Worm (Caenorhabditis elegans) whole organism, L4 larva: ENCODE data around the gene damt-1.

ENCODE experiments used
- F37D6.2 ChIP-seq: sonication (generic microtip); optimal IDR thresholded peaks from 2 replicates; lab custom pipeline; 2016; ENCODE audit warnings: mild to moderate bottlenecking, missing genetic modification characterization, missing compliant biosample characterization
- Y48G9A.11 ChIP-seq: fragments of 200-800 bp; sonication (Bioruptor generic); IDR thresholded peaks from 2 replicates; pipeline ENCODE4 v1.3.6; 2022; ENCODE audit warnings: missing genetic modification reagents, missing genetic modification characterization, missing compliant biosample characterization
- ZK337.2 ChIP-seq: fragments of 200-800 bp; sonication (Bioruptor generic); IDR thresholded peaks from 2 replicates; pipeline ENCODE4 v1.3.6; 2022; ENCODE audit warnings: missing genetic modification reagents, missing genetic modification characterization, missing compliant biosample characterization
- ZK546.5 ChIP-seq, 2 experiments: sonication (generic microtip); optimal IDR thresholded peaks; 2 replicates each; lab custom pipeline; 2017; ENCODE audit warnings: missing biosample characterization in 2 of 2, missing genetic modification characterization in 2 of 2
- aha-1 ChIP-seq: fragments of 150-350 bp; peaks from one replicate; lab custom pipeline; 2014; ENCODE audit warnings: missing biosample characterization, missing genetic modification characterization
- ama-1 ChIP-seq: fragments of 150-350 bp; optimal IDR thresholded peaks from 2 replicates; lab custom pipeline; 2014; ENCODE audit warnings: inconsistent platforms, mixed read lengths
- arid-1 ChIP-seq: fragments of 200-800 bp; sonication (Bioruptor generic); conservative IDR thresholded peaks from 2 replicates; pipeline ENCODE4 v1.3.6; 2022; ENCODE audit warnings: missing genetic modification reagents, missing genetic modification characterization, missing compliant biosample characterization
- ceh-62 ChIP-seq: sonication (generic microtip); optimal IDR thresholded peaks from 2 replicates; lab custom pipeline; 2017; ENCODE audit warnings: missing biosample characterization, missing genetic modification characterization
- ceh-82 ChIP-seq: sonication (generic microtip); optimal IDR thresholded peaks from 2 replicates; lab custom pipeline; 2017; ENCODE audit warnings: missing biosample characterization, missing genetic modification characterization
- daf-16 ChIP-seq, 3 experiments: sonication (generic microtip); optimal IDR thresholded peaks; 2 replicates each; lab custom pipeline; 2016 to 2017; ENCODE audit warnings: missing genetic modification characterization in 3 of 3, missing genetic modification reagents in 3 of 3, mild to moderate bottlenecking in 2 of 3, missing compliant biosample characterization in 2 of 3, missing biosample characterization in 1 of 3, moderate library complexity in 1 of 3
- daf-19 ChIP-seq: fragments of 200-800 bp; sonication (Bioruptor generic); conservative IDR thresholded peaks from 2 replicates; pipeline ENCODE4 v1.3.6; 2022; ENCODE audit warnings: missing genetic modification characterization, missing compliant biosample characterization
- dmd-6 ChIP-seq: fragments of 200-800 bp; sonication (Bioruptor generic); IDR thresholded peaks from 2 replicates; pipeline ENCODE4 v1.3.6; 2022; ENCODE audit warnings: missing genetic modification reagents, missing genetic modification characterization, missing compliant biosample characterization
- dmd-8 ChIP-seq: fragments of 200-800 bp; sonication (Bioruptor generic); IDR thresholded peaks from 2 replicates; pipeline ENCODE4 v1.3.6; 2022; ENCODE audit warnings: missing genetic modification characterization, missing compliant biosample characterization
- dpl-1 ChIP-seq: fragments of 150-350 bp; optimal IDR thresholded peaks from 2 replicates; lab custom pipeline; 2014; ENCODE audit warnings: missing biosample characterization, missing genetic modification reagents, missing genetic modification characterization
- dve-1 ChIP-seq: sonication (generic microtip); optimal IDR thresholded peaks from 2 replicates; lab custom pipeline; 2017; ENCODE audit warnings: antibody characterized with exemption, mild to moderate bottlenecking, missing genetic modification characterization, missing compliant biosample characterization; ENCODE audit not compliant: insufficient read depth
- fos-1 ChIP-seq: fragments of 150-350 bp; optimal IDR thresholded peaks from 2 replicates; lab custom pipeline; 2014; ENCODE audit warnings: missing biosample characterization, missing genetic modification characterization
- gei-8 ChIP-seq: fragments of 200-800 bp; sonication (Bioruptor generic); optimal IDR thresholded peaks from 2 replicates; lab custom pipeline; 2018; ENCODE audit warnings: mild to moderate bottlenecking, missing genetic modification characterization, missing compliant biosample characterization
- hif-1 ChIP-seq, 2 experiments: sonication (generic microtip); optimal IDR thresholded peaks; 2 replicates each; lab custom pipeline; 2016 to 2017; ENCODE audit warnings: missing compliant biosample characterization in 2 of 2, missing genetic modification characterization in 2 of 2, missing genetic modification reagents in 2 of 2, missing genotype in 2 of 2, mild to moderate bottlenecking in 1 of 2
- hlh-11 ChIP-seq: fragments of 200-800 bp; sonication (Bioruptor generic); optimal IDR thresholded peaks from 2 replicates; lab custom pipeline; 2018; ENCODE audit warnings: mild to moderate bottlenecking, missing genetic modification characterization, missing compliant biosample characterization
- hlh-30 ChIP-seq: sonication (generic microtip); optimal IDR thresholded peaks from 2 replicates; lab custom pipeline; 2017; ENCODE audit warnings: antibody characterized with exemption, mild to moderate bottlenecking, missing genetic modification characterization, missing compliant biosample characterization; ENCODE audit not compliant: insufficient read depth
- hmg-1.1 ChIP-seq: fragments of 200-800 bp; sonication (Bioruptor generic); IDR thresholded peaks from 2 replicates; pipeline ENCODE4 v1.3.6; 2022; ENCODE audit warnings: missing genetic modification reagents, missing genetic modification characterization, missing compliant biosample characterization
- lin-13 ChIP-seq: fragments of 150-350 bp; optimal IDR thresholded peaks from 2 replicates; lab custom pipeline; 2014; ENCODE audit warnings: missing biosample characterization, missing genetic modification reagents, missing genetic modification characterization
- lin-15B ChIP-seq: fragments of 150-350 bp; sonication (generic microtip); optimal IDR thresholded peaks from 3 replicates; lab custom pipeline; 2014; ENCODE audit warnings: missing biosample characterization, missing genetic modification characterization
- lin-29 ChIP-seq: fragments of 200-800 bp; sonication (Bioruptor generic); IDR thresholded peaks from 2 replicates; pipeline ENCODE4 v1.3.6; 2022; ENCODE audit warnings: missing genetic modification reagents, missing genetic modification characterization, missing compliant biosample characterization
- lin-38 ChIP-seq: fragments of 200-800 bp; sonication (Bioruptor generic); IDR thresholded peaks from 2 replicates; pipeline ENCODE4 v1.3.6; 2022; ENCODE audit warnings: missing genetic modification reagents, missing genetic modification characterization, missing compliant biosample characterization
- lsy-2 ChIP-seq, 2 experiments: fragments of 150-350 bp in 1 of 2; sonication (generic microtip) in 1 of 2; optimal IDR thresholded peaks; 2 replicates each; lab custom pipeline; 2014 to 2017; ENCODE audit warnings: missing biosample characterization in 2 of 2, missing genetic modification characterization in 2 of 2
- mep-1 ChIP-seq: fragments of 150-350 bp; sonication (generic microtip); optimal IDR thresholded peaks from 3 replicates; lab custom pipeline; 2014; ENCODE audit warnings: missing biosample characterization, missing genetic modification characterization
- mes-2 ChIP-seq: sonication (generic microtip); optimal IDR thresholded peaks from 2 replicates; lab custom pipeline; 2016; ENCODE audit warnings: missing genotype, mild to moderate bottlenecking, missing genetic modification characterization, missing compliant biosample characterization; ENCODE audit not compliant: poor library complexity, severe bottlenecking
- nhr-28 ChIP-seq: fragments of 150-350 bp; optimal IDR thresholded peaks from 2 replicates; lab custom pipeline; 2014; ENCODE audit warnings: missing biosample characterization, missing genetic modification characterization
- nhr-6 ChIP-seq: fragments of 150-350 bp; optimal IDR thresholded peaks from 2 replicates; lab custom pipeline; 2014; ENCODE audit warnings: missing biosample characterization, missing genetic modification characterization
- nhr-77 ChIP-seq: fragments of 150-350 bp; optimal IDR thresholded peaks from 2 replicates; lab custom pipeline; 2014; ENCODE audit warnings: missing biosample characterization, missing genetic modification characterization
- pha-4 ChIP-seq, 2 experiments: fragments of 150-350 bp in 1 of 2; fragments of 200-800 bp in 1 of 2; sonication (Bioruptor generic) in 1 of 2; IDR thresholded peaks in 1 of 2; optimal IDR thresholded peaks in 1 of 2; 2 replicates each; pipeline versions ENCODE4 v1.3.6 to Lab custom; 2014 to 2022; ENCODE audit warnings: missing genetic modification characterization in 2 of 2, missing genetic modification reagents in 2 of 2, missing biosample characterization in 1 of 2, missing compliant biosample characterization in 1 of 2
- php-3 ChIP-seq: fragments of 200-800 bp; sonication (Bioruptor generic); IDR thresholded peaks from 2 replicates; pipeline ENCODE4 v1.3.6; 2022; ENCODE audit warnings: missing genetic modification reagents, missing genetic modification characterization, missing compliant biosample characterization
- rbr-2 ChIP-seq: sonication (generic microtip); optimal IDR thresholded peaks from 2 replicates; lab custom pipeline; 2016; ENCODE audit warnings: missing genotype, missing genetic modification characterization, missing compliant biosample characterization
- skn-1 ChIP-seq: fragments of 150-350 bp; optimal IDR thresholded peaks from 2 replicates; lab custom pipeline; 2014; ENCODE audit warnings: missing biosample characterization, missing genetic modification characterization
- unc-130 ChIP-seq: sonication (generic microtip); optimal IDR thresholded peaks from 2 replicates; lab custom pipeline; 2016; ENCODE audit warnings: missing genetic modification reagents, missing genetic modification characterization, missing compliant biosample characterization
- unc-62 ChIP-seq, 3 experiments: fragments of 150-350 bp in 1 of 3; sonication (generic microtip); optimal IDR thresholded peaks in 2 of 3; peaks in 1 of 3; 1 replicate in 1 of 3; 2 replicates in 2 of 3; lab custom pipeline; 2014 to 2017; ENCODE audit warnings: missing biosample characterization in 3 of 3, missing genetic modification characterization in 3 of 3, missing genetic modification reagents in 3 of 3, missing genotype in 1 of 3
- zfp-2 ChIP-seq: sonication (generic microtip); optimal IDR thresholded peaks from 2 replicates; lab custom pipeline; 2016; ENCODE audit warnings: mild to moderate bottlenecking, missing genetic modification characterization, missing compliant biosample characterization
- zip-11 ChIP-seq: fragments of 200-800 bp; sonication (Bioruptor generic); IDR thresholded peaks from 2 replicates; pipeline ENCODE4 v1.3.6; 2022; ENCODE audit warnings: missing genetic modification characterization, missing compliant biosample characterization

damt-1 gene

ce11 chrII:5714807-5715206, 5.1 kb upstream of the damt-1 start, which contains the start of the genes tiar-1 and lelo-4:
TSS of gene tiar-1 (minus strand) at chrII:5714823.
TSS of gene lelo-4 (plus strand) at chrII:5714924.
- TF ChIP-seq lin-13 (GFP tag; lab: Kevin White, UChicago) (peak; percentile 64), lsy-2 (tag; optimal IDR thresholded peaks at IDR 0.05; lab: Kevin White, UChicago) (peak in 1 of 2 experiments; percentile 83), mep-1 (tag; lab: Kevin White, UChicago) (peak; percentile 55), rbr-2 (tag; lab: Kevin White, UChicago) (peak; percentile 35), lin-15B (no peak), unc-62 (GFP tag; optimal IDR thresholded peaks at IDR 0.05 in 1 of 2; lab: Kevin White, UChicago) (peak in 1 of 2 experiments; percentile 87), unc-62 (tag; optimal IDR thresholded peaks at IDR 0.05; lab: Kevin White, UChicago) (no peak), pha-4 (GFP tag; IDR thresholded peaks at IDR 0.05; lab: Robert Waterston, UW) (no peak), pha-4 (tag; optimal IDR thresholded peaks at IDR 0.05; lab: Kevin White, UChicago) (peak; percentile 85), mes-2 (tag; lab: Kevin White, UChicago) (peak; percentile 84), Y48G9A.11 (GFP tag; lab: Robert Waterston, UW) (no peak), hlh-11 (tag; lab: Kevin White, UChicago) (peak; percentile 44), php-3 (GFP tag; lab: Robert Waterston, UW) (0 out of 2 replicates have a peak, but pooled peaks have one; percentile 14), hlh-30 (tag; lab: Kevin White, UChicago) (peak; percentile 51), daf-16 (GFP tag; optimal IDR thresholded peaks at IDR 0.05; lab: Kevin White, UChicago) (no peak), daf-16 (tag; optimal IDR thresholded peaks at IDR 0.05; lab: Kevin White, UChicago) (peak; percentile 48), fos-1 (tag; lab: Kevin White, UChicago) (no peak), ama-1 (lab: Kevin White, UChicago) (peak; percentile 47), arid-1 (0 out of 2 replicates have a peak, but pooled peaks have one; percentile 27), ZK546.5 (tag; optimal IDR thresholded peaks at IDR 0.05; lab: Kevin White, UChicago) (peak in 1 of 2 experiments; percentile 84), ZK337.2 (no peak), nhr-28 (tag; lab: Kevin White, UChicago) (peak; percentile 34), hmg-1.1 (peak; percentile 44; the same call in 1 of the 2 replicates), nhr-6 (tag; lab: Kevin White, UChicago) (peak; percentile 38), zfp-2 (tag; lab: Kevin White, UChicago) (peak; percentile 18), ceh-82 (tag; lab: Kevin White, UChicago) (no peak), unc-130 (GFP tag; lab: Kevin White, UChicago) (peak; percentile 9), hif-1 (tag; optimal IDR thresholded peaks at IDR 0.05; lab: Kevin White, UChicago) (peak in 1 of 2 experiments; percentile 45), dve-1 (tag; lab: Kevin White, UChicago) (peak; percentile 58), dpl-1 (GFP tag; lab: Kevin White, UChicago) (peak; percentile 90), lin-38 (GFP tag; lab: Robert Waterston, UW) (peak; percentile 53), F37D6.2 (tag; lab: Kevin White, UChicago) (no peak)

ce11 chrII:5715745-5716357, 4.1 kb upstream of the damt-1 start, which contains the start of the genes C18A3.10 and C18A3.3:
TSS of gene C18A3.10 (minus strand) at chrII:5715845.
TSS of gene C18A3.3 (plus strand) at chrII:5716307.
- TF ChIP-seq mes-2 (tag; lab: Kevin White, UChicago) (peak; percentile 59), hlh-30 (tag; lab: Kevin White, UChicago) (no peak)
- TF ChIP-seq, all 104 proteins: peak for 1

ce11 chrII:5717831-5718230, 2.1 kb upstream of the damt-1 start, which contains the start of gene zipt-3:
TSS of gene zipt-3 (plus strand) at chrII:5718131.
- TF ChIP-seq F37D6.2 (tag; lab: Kevin White, UChicago) (no peak), dmd-8 (GFP tag; lab: Robert Waterston, UW) (no peak), dmd-6 (GFP tag; lab: Robert Waterston, UW) (no peak), lin-29 (GFP tag; lab: Robert Waterston, UW) (no peak), gei-8 (GFP tag; lab: Kevin White, UChicago) (no peak), ceh-62 (tag; lab: Kevin White, UChicago) (no peak), zip-11 (no peak), Y48G9A.11 (GFP tag; lab: Robert Waterston, UW) (no peak), aha-1 (tag; lab: Kevin White, UChicago) (no peak), daf-19 (GFP tag; lab: Robert Waterston, UW) (no peak), lin-38 (GFP tag; lab: Robert Waterston, UW) (no peak), nhr-77 (no peak), skn-1 (tag; lab: Kevin White, UChicago) (no peak), dve-1 (tag; lab: Kevin White, UChicago) (no peak)
